Worm (Caenorhabditis elegans) whole organism, L4 larva: ENCODE measurements around the gene Y49E10.21.

ENCODE experiments used
- F10B5.3 ChIP-seq: sonication (generic microtip); optimal IDR thresholded peaks from 2 replicates; lab custom pipeline; 2016; ENCODE audit warnings: mild to moderate bottlenecking, missing genetic modification characterization, missing compliant biosample characterization
- F26F4.8 ChIP-seq: fragments of 200-800 bp; sonication (Bioruptor generic); conservative IDR thresholded peaks from 2 replicates; pipeline ENCODE4 v1.3.6; 2022; ENCODE audit warnings: missing genetic modification characterization, missing compliant biosample characterization
- F49E8.2 ChIP-seq: sonication (generic microtip); optimal IDR thresholded peaks from 2 replicates; lab custom pipeline; 2016; ENCODE audit warnings: missing compliant biosample characterization, mild to moderate bottlenecking, missing genetic modification characterization, borderline replicate concordance
- T26A8.4 ChIP-seq: fragments of 200-800 bp; sonication (Bioruptor generic); IDR thresholded peaks from 2 replicates; pipeline ENCODE4 v1.3.6; 2022; ENCODE audit warnings: missing genetic modification characterization, missing compliant biosample characterization
- Y48G9A.11 ChIP-seq: fragments of 200-800 bp; sonication (Bioruptor generic); IDR thresholded peaks from 2 replicates; pipeline ENCODE4 v1.3.6; 2022; ENCODE audit warnings: missing genetic modification reagents, missing genetic modification characterization, missing compliant biosample characterization
- aha-1 ChIP-seq: fragments of 150-350 bp; peaks from one replicate; lab custom pipeline; 2014; ENCODE audit warnings: missing biosample characterization, missing genetic modification characterization
- ceh-20 ChIP-seq: fragments of 200-800 bp; sonication (Bioruptor generic); IDR thresholded peaks from 2 replicates; pipeline ENCODE4 v1.3.6; 2022; ENCODE audit warnings: missing genetic modification reagents, missing genetic modification characterization, missing compliant biosample characterization
- cey-2 ChIP-seq: sonication (generic microtip); optimal IDR thresholded peaks from 3 replicates; lab custom pipeline; 2017; ENCODE audit warnings: missing genetic modification characterization, mild to moderate bottlenecking, missing compliant biosample characterization, antibody characterized with exemption, borderline replicate concordance; ENCODE audit not compliant: insufficient read depth
- daf-12 ChIP-seq: fragments of 150-350 bp; optimal IDR thresholded peaks from 2 replicates; lab custom pipeline; 2014; ENCODE audit warnings: missing biosample characterization, missing genetic modification reagents, missing genetic modification characterization
- daf-16 ChIP-seq, 3 experiments: sonication (generic microtip); optimal IDR thresholded peaks; 2 replicates each; lab custom pipeline; 2016 to 2017; ENCODE audit warnings: missing genetic modification characterization in 3 of 3, missing genetic modification reagents in 3 of 3, mild to moderate bottlenecking in 2 of 3, missing compliant biosample characterization in 2 of 3, missing biosample characterization in 1 of 3, moderate library complexity in 1 of 3
- daf-19 ChIP-seq: fragments of 200-800 bp; sonication (Bioruptor generic); conservative IDR thresholded peaks from 2 replicates; pipeline ENCODE4 v1.3.6; 2022; ENCODE audit warnings: missing genetic modification characterization, missing compliant biosample characterization
- dmd-6 ChIP-seq: fragments of 200-800 bp; sonication (Bioruptor generic); IDR thresholded peaks from 2 replicates; pipeline ENCODE4 v1.3.6; 2022; ENCODE audit warnings: missing genetic modification reagents, missing genetic modification characterization, missing compliant biosample characterization
- dpl-1 ChIP-seq: fragments of 150-350 bp; optimal IDR thresholded peaks from 2 replicates; lab custom pipeline; 2014; ENCODE audit warnings: missing biosample characterization, missing genetic modification reagents, missing genetic modification characterization
- duxl-1 ChIP-seq: sonication (generic microtip); optimal IDR thresholded peaks from 2 replicates; lab custom pipeline; 2016; ENCODE audit warnings: mild to moderate bottlenecking, missing genetic modification characterization, moderate library complexity, missing compliant biosample characterization; ENCODE audit not compliant: poor library complexity
- dve-1 ChIP-seq: sonication (generic microtip); optimal IDR thresholded peaks from 2 replicates; lab custom pipeline; 2017; ENCODE audit warnings: antibody characterized with exemption, mild to moderate bottlenecking, missing genetic modification characterization, missing compliant biosample characterization; ENCODE audit not compliant: insufficient read depth
- egl-27 ChIP-seq: sonication (generic microtip); optimal IDR thresholded peaks from 3 replicates; lab custom pipeline; 2017; ENCODE audit warnings: missing biosample characterization, missing genetic modification reagents, missing genetic modification characterization
- fkh-10 ChIP-seq: fragments of 150-350 bp; optimal IDR thresholded peaks from 2 replicates; lab custom pipeline; 2014; ENCODE audit warnings: missing biosample characterization, missing genetic modification reagents, missing genetic modification characterization
- hlh-30 ChIP-seq: sonication (generic microtip); optimal IDR thresholded peaks from 2 replicates; lab custom pipeline; 2017; ENCODE audit warnings: antibody characterized with exemption, mild to moderate bottlenecking, missing genetic modification characterization, missing compliant biosample characterization; ENCODE audit not compliant: insufficient read depth
- jun-1 ChIP-seq: fragments of 150-350 bp; optimal IDR thresholded peaks from 2 replicates; lab custom pipeline; 2014; ENCODE audit warnings: missing biosample characterization, missing genetic modification reagents, missing genetic modification characterization
- lin-1 ChIP-seq: fragments of 200-800 bp; sonication (Bioruptor generic); IDR thresholded peaks from 2 replicates; pipeline ENCODE4 v1.3.6; 2022; ENCODE audit warnings: missing genetic modification reagents, missing genetic modification characterization, missing compliant biosample characterization
- lin-13 ChIP-seq: fragments of 150-350 bp; optimal IDR thresholded peaks from 2 replicates; lab custom pipeline; 2014; ENCODE audit warnings: missing biosample characterization, missing genetic modification reagents, missing genetic modification characterization
- lin-15B ChIP-seq: fragments of 150-350 bp; sonication (generic microtip); optimal IDR thresholded peaks from 3 replicates; lab custom pipeline; 2014; ENCODE audit warnings: missing biosample characterization, missing genetic modification characterization
- lin-29 ChIP-seq: fragments of 200-800 bp; sonication (Bioruptor generic); IDR thresholded peaks from 2 replicates; pipeline ENCODE4 v1.3.6; 2022; ENCODE audit warnings: missing genetic modification reagents, missing genetic modification characterization, missing compliant biosample characterization
- lin-38 ChIP-seq: fragments of 200-800 bp; sonication (Bioruptor generic); IDR thresholded peaks from 2 replicates; pipeline ENCODE4 v1.3.6; 2022; ENCODE audit warnings: missing genetic modification reagents, missing genetic modification characterization, missing compliant biosample characterization
- lsy-2 ChIP-seq, 2 experiments: fragments of 150-350 bp in 1 of 2; sonication (generic microtip) in 1 of 2; optimal IDR thresholded peaks; 2 replicates each; lab custom pipeline; 2014 to 2017; ENCODE audit warnings: missing biosample characterization in 2 of 2, missing genetic modification characterization in 2 of 2
- madf-9 ChIP-seq: fragments of 200-800 bp; sonication (Bioruptor generic); conservative IDR thresholded peaks from 2 replicates; pipeline ENCODE4 v1.3.6; 2022; ENCODE audit warnings: missing genetic modification reagents, missing genetic modification characterization, missing compliant biosample characterization
- mdl-1 ChIP-seq, 2 experiments: fragments of 150-350 bp in 1 of 2; sonication (generic microtip) in 1 of 2; optimal IDR thresholded peaks; 2 replicates each; lab custom pipeline; 2014 to 2017; ENCODE audit warnings: missing biosample characterization in 2 of 2, missing genetic modification characterization in 2 of 2
- mdt-29 ChIP-seq: fragments of 200-800 bp; sonication (Bioruptor generic); IDR thresholded peaks from 2 replicates; pipeline ENCODE4 v1.3.6; 2022; ENCODE audit warnings: missing genetic modification reagents, missing genetic modification characterization, missing compliant biosample characterization
- mes-2 ChIP-seq: sonication (generic microtip); optimal IDR thresholded peaks from 2 replicates; lab custom pipeline; 2016; ENCODE audit warnings: missing genotype, mild to moderate bottlenecking, missing genetic modification characterization, missing compliant biosample characterization; ENCODE audit not compliant: poor library complexity, severe bottlenecking
- nhr-111 ChIP-seq: fragments of 200-800 bp; sonication (Bioruptor generic); optimal IDR thresholded peaks from 2 replicates; lab custom pipeline; 2018; ENCODE audit warnings: mild to moderate bottlenecking, missing genetic modification characterization, missing compliant biosample characterization
- nhr-237 ChIP-seq: sonication (generic microtip); optimal IDR thresholded peaks from 2 replicates; lab custom pipeline; 2017; ENCODE audit warnings: missing biosample characterization, missing genetic modification characterization
- nhr-28 ChIP-seq: fragments of 150-350 bp; optimal IDR thresholded peaks from 2 replicates; lab custom pipeline; 2014; ENCODE audit warnings: missing biosample characterization, missing genetic modification characterization
- nhr-6 ChIP-seq: fragments of 150-350 bp; optimal IDR thresholded peaks from 2 replicates; lab custom pipeline; 2014; ENCODE audit warnings: missing biosample characterization, missing genetic modification characterization
- nhr-76 ChIP-seq: fragments of 150-350 bp; optimal IDR thresholded peaks from 2 replicates; lab custom pipeline; 2014; ENCODE audit warnings: missing biosample characterization, missing genetic modification characterization
- nhr-77 ChIP-seq: fragments of 150-350 bp; optimal IDR thresholded peaks from 2 replicates; lab custom pipeline; 2014; ENCODE audit warnings: missing biosample characterization, missing genetic modification characterization
- pha-4 ChIP-seq, 2 experiments: fragments of 150-350 bp in 1 of 2; fragments of 200-800 bp in 1 of 2; sonication (Bioruptor generic) in 1 of 2; IDR thresholded peaks in 1 of 2; optimal IDR thresholded peaks in 1 of 2; 2 replicates each; pipeline versions ENCODE4 v1.3.6 to Lab custom; 2014 to 2022; ENCODE audit warnings: missing genetic modification characterization in 2 of 2, missing genetic modification reagents in 2 of 2, missing biosample characterization in 1 of 2, missing compliant biosample characterization in 1 of 2
- php-3 ChIP-seq: fragments of 200-800 bp; sonication (Bioruptor generic); IDR thresholded peaks from 2 replicates; pipeline ENCODE4 v1.3.6; 2022; ENCODE audit warnings: missing genetic modification reagents, missing genetic modification characterization, missing compliant biosample characterization
- saeg-2 ChIP-seq: fragments of 200-800 bp; sonication (Bioruptor generic); IDR thresholded peaks from 2 replicates; pipeline ENCODE4 v1.3.6; 2022; ENCODE audit warnings: missing genetic modification reagents, missing genetic modification characterization, missing compliant biosample characterization
- sdz-12 ChIP-seq: fragments of 200-800 bp; sonication (Bioruptor generic); optimal IDR thresholded peaks from 2 replicates; lab custom pipeline; 2018; ENCODE audit warnings: mild to moderate bottlenecking, missing genetic modification characterization, missing compliant biosample characterization
- snpc-1.2 ChIP-seq: fragments of 200-800 bp; sonication (Bioruptor generic); IDR thresholded peaks from 2 replicates; pipeline ENCODE4 v1.3.6; 2022; ENCODE audit warnings: missing genetic modification reagents, missing genetic modification characterization, missing compliant biosample characterization
- snpc-4 ChIP-seq: fragments of 150-350 bp; optimal IDR thresholded peaks from 2 replicates; lab custom pipeline; 2014; ENCODE audit warnings: missing biosample characterization, missing genetic modification characterization
- unc-39 ChIP-seq: sonication (generic microtip); optimal IDR thresholded peaks from 2 replicates; lab custom pipeline; 2017; ENCODE audit warnings: missing biosample characterization, missing genetic modification characterization
- zip-11 ChIP-seq: fragments of 200-800 bp; sonication (Bioruptor generic); IDR thresholded peaks from 2 replicates; pipeline ENCODE4 v1.3.6; 2022; ENCODE audit warnings: missing genetic modification characterization, missing compliant biosample characterization
- zip-2 ChIP-seq: fragments of 150-350 bp; optimal IDR thresholded peaks from 2 replicates; lab custom pipeline; 2014; ENCODE audit warnings: missing biosample characterization, missing genetic modification characterization
- ztf-7 ChIP-seq: fragments of 150-350 bp; optimal IDR thresholded peaks from 2 replicates; lab custom pipeline; 2014; ENCODE audit warnings: missing biosample characterization, missing genetic modification characterization

Gene Y49E10.21

ce11 chrIII:12420256-12420655 is 37.1 kb upstream of the Y49E10.21 start:
- TF ChIP-seq daf-12 (tag; lab: Kevin White, UChicago): no peak
- no peak for TF ChIP-seq T26A8.4 (GFP tag; lab: Robert Waterston, UW)
- TF ChIP-seq aha-1 (tag; lab: Kevin White, UChicago): no peak
- no peak for TF ChIP-seq nhr-28

ce11 chrIII:12421708-12422107 is 35.7 kb upstream of the Y49E10.21 start, which contains the start of gene tat-1:
tat-1 (minus strand) TSS chrIII:12421718.
- TF ChIP-seq nhr-111 (GFP tag; lab: Kevin White, UChicago) (no peak), pha-4 (GFP tag; IDR thresholded peaks at IDR 0.05; lab: Robert Waterston, UW) (no peak), pha-4 (tag; optimal IDR thresholded peaks at IDR 0.05; lab: Kevin White, UChicago) (peak; percentile 42), F10B5.3 (no peak), snpc-1.2 (GFP tag; lab: Robert Waterston, UW) (no peak), lin-38 (GFP tag; lab: Robert Waterston, UW) (no peak), nhr-28 (no peak), jun-1 (tag; lab: Kevin White, UChicago) (no peak), daf-16 (GFP tag; optimal IDR thresholded peaks at IDR 0.05; lab: Kevin White, UChicago) (no peak), daf-16 (tag; optimal IDR thresholded peaks at IDR 0.05; lab: Kevin White, UChicago) (peak; percentile 33), ztf-7 (tag; lab: Kevin White, UChicago) (no peak), F49E8.2 (no peak), nhr-76 (tag; lab: Kevin White, UChicago) (no peak)

- TF ChIP-seq hlh-30 (peak; percentile 85), mdt-29 (GFP tag; lab: Robert Waterston, UW) (no peak), unc-39 (tag; lab: Kevin White, UChicago) (no peak), pha-4 (GFP tag; IDR thresholded peaks at IDR 0.05; lab: Robert Waterston, UW) (no peak), pha-4 (tag; optimal IDR thresholded peaks at IDR 0.05; lab: Kevin White, UChicago) (peak; percentile 63), duxl-1 (tag; lab: Kevin White, UChicago) (no peak), jun-1 (tag; lab: Kevin White, UChicago) (no peak), mdl-1 (tag; optimal IDR thresholded peaks at IDR 0.05; lab: Kevin White, UChicago) (no peak), lin-1 (no peak), snpc-4 (no peak), lsy-2 (tag; optimal IDR thresholded peaks at IDR 0.05; lab: Kevin White, UChicago) (peak in 1 of 2 experiments; percentile 44), saeg-2 (no peak), nhr-77 (tag; lab: Kevin White, UChicago) (peak; percentile 70), lin-29 (no peak), F26F4.8 (GFP tag; lab: Robert Waterston, UW) (no peak), daf-19 (GFP tag; lab: Robert Waterston, UW) (no peak), egl-27 (tag; lab: Kevin White, UChicago) (no peak), madf-9 (GFP tag; lab: Robert Waterston, UW) (no peak), nhr-6 (tag; lab: Kevin White, UChicago) (peak; percentile 83), lin-15B (no peak), fkh-10 (GFP tag; lab: Kevin White, UChicago) (no peak), zip-11 (GFP tag; lab: Robert Waterston, UW) (no peak), cey-2 (tag; lab: Kevin White, UChicago) (no peak), nhr-237 (tag; lab: Kevin White, UChicago) (no peak), mes-2 (tag; lab: Kevin White, UChicago) (peak; percentile 35), sdz-12 (no peak), daf-16 (GFP tag; optimal IDR thresholded peaks at IDR 0.05; lab: Kevin White, UChicago) (no peak), daf-16 (tag; optimal IDR thresholded peaks at IDR 0.05; lab: Kevin White, UChicago) (peak; percentile 44), dmd-6 (GFP tag; lab: Robert Waterston, UW) (peak; percentile 68), zip-2 (tag; lab: Kevin White, UChicago) (no peak), nhr-111 (GFP tag; lab: Kevin White, UChicago) (no peak), php-3 (GFP tag; lab: Robert Waterston, UW) (no peak), lin-13 (GFP tag; lab: Kevin White, UChicago) (no peak), dpl-1 (GFP tag; lab: Kevin White, UChicago) (peak; percentile 49), ztf-7 (tag; lab: Kevin White, UChicago) (no peak), nhr-28 (peak; percentile 89), dve-1 (tag; lab: Kevin White, UChicago) (peak; percentile 72), Y48G9A.11 (GFP tag; lab: Robert Waterston, UW) (no peak), ceh-20 (no peak)
Measured at ce11 chrIII:12424066-12424465, 33.3 kb upstream of the Y49E10.21 start.
